Fruit fly (Drosophila melanogaster) whole organism, embryonic: ENCODE data around the gene CG5080.

Experiments used
- Blimp-1 ChIP-seq: fragments of 200-800 bp; sonication (Bioruptor generic); optimal IDR thresholded peaks from 3 replicates; lab custom pipeline; 2018; ENCODE audit warnings: missing biosample characterization, missing genetic modification characterization, mild to moderate bottlenecking, moderate library complexity, missing genetic modification reagents
- CG11247 ChIP-seq: fragments of 200-800 bp; sonication (Bioruptor generic); IDR thresholded peaks from 2 replicates; pipeline ENCODE4 v1.3.6; 2022; ENCODE audit warnings: missing biosample characterization, missing genetic modification characterization
- CG12104 ChIP-seq: fragments of 200-800 bp; sonication (Bioruptor generic); optimal IDR thresholded peaks from 3 replicates; lab custom pipeline; 2016; ENCODE audit warnings: missing biosample characterization, missing genetic modification characterization
- CG12155 ChIP-seq: fragments of 200-800 bp; sonication (Bioruptor generic); optimal IDR thresholded peaks from 3 replicates; lab custom pipeline; 2016; ENCODE audit warnings: missing biosample characterization, missing genetic modification characterization
- CG13624 ChIP-seq: fragments of 200-800 bp; sonication (Bioruptor generic); optimal IDR thresholded peaks from 2 replicates; lab custom pipeline; 2016; ENCODE audit warnings: missing biosample characterization, missing genetic modification characterization
- CG14667 ChIP-seq: fragments of 200-800 bp; sonication (Bioruptor generic); IDR thresholded peaks from 2 replicates; pipeline ENCODE4 v1.3.6; 2022; ENCODE audit warnings: missing biosample characterization, missing genetic modification characterization
- CG15514 ChIP-seq: fragments of 200-800 bp; sonication (Bioruptor generic); optimal IDR thresholded peaks from 3 replicates; lab custom pipeline; 2017; ENCODE audit warnings: missing biosample characterization, missing genetic modification characterization, mild to moderate bottlenecking, moderate library complexity, missing genetic modification reagents
- CG1792 ChIP-seq: fragments of 200-800 bp; sonication (Bioruptor generic); optimal IDR thresholded peaks from 2 replicates; lab custom pipeline; 2016; ENCODE audit warnings: missing biosample characterization, missing genetic modification characterization
- CG18011 ChIP-seq: fragments of 200-800 bp; sonication (Bioruptor generic); optimal IDR thresholded peaks from 2 replicates; lab custom pipeline; 2017; ENCODE audit warnings: missing biosample characterization, missing genetic modification characterization, mild to moderate bottlenecking, moderate library complexity, missing genotype
- CG1832 ChIP-seq: fragments of 200-800 bp; sonication (Bioruptor generic); optimal IDR thresholded peaks from 2 replicates; lab custom pipeline; 2017; ENCODE audit warnings: missing biosample characterization, mild to moderate bottlenecking, missing genetic modification characterization, inconsistent platforms
- CG2712 ChIP-seq: fragments of 200-800 bp; optimal IDR thresholded peaks from 3 replicates; lab custom pipeline; 2019; ENCODE audit warnings: missing biosample characterization, mild to moderate bottlenecking, missing genetic modification characterization, moderate library complexity
- CG2889 ChIP-seq: fragments of 200-800 bp; sonication (Bioruptor generic); IDR thresholded peaks from 3 replicates; pipeline ENCODE4 v1.3.6; 2022; ENCODE audit warnings: missing biosample characterization, missing genetic modification characterization
- CG30020 ChIP-seq: fragments of 200-800 bp; optimal IDR thresholded peaks from 2 replicates; lab custom pipeline; 2019; ENCODE audit warnings: missing biosample characterization, mild to moderate bottlenecking, missing genetic modification characterization, moderate library complexity
- CG32532 ChIP-seq: fragments of 200-800 bp; sonication (Bioruptor generic); IDR thresholded peaks from 2 replicates; pipeline ENCODE4 v1.3.6; 2022; ENCODE audit warnings: missing biosample characterization, missing genetic modification characterization
- CG32767 ChIP-seq: fragments of 200-800 bp; sonication (Bioruptor generic); IDR thresholded peaks from 2 replicates; pipeline ENCODE4 v1.3.6; 2022; ENCODE audit warnings: missing biosample characterization, missing genetic modification characterization
- CG3995 ChIP-seq: fragments of 200-800 bp; sonication (Bioruptor generic); optimal IDR thresholded peaks from 3 replicates; lab custom pipeline; 2016; ENCODE audit warnings: missing biosample characterization, missing genetic modification characterization
- CG43689 ChIP-seq: fragments of 200-800 bp; sonication (Bioruptor generic); IDR thresholded peaks from 2 replicates; pipeline ENCODE4 v1.3.6; 2022; ENCODE audit warnings: missing biosample characterization, missing genetic modification characterization
- CG5180 ChIP-seq: fragments of 200-800 bp; sonication (Bioruptor generic); optimal IDR thresholded peaks from 3 replicates; lab custom pipeline; 2017; ENCODE audit warnings: missing biosample characterization, missing genetic modification characterization, mild to moderate bottlenecking, moderate library complexity, missing genetic modification reagents
- CG6813 ChIP-seq: fragments of 200-800 bp; sonication (Bioruptor generic); optimal IDR thresholded peaks from 2 replicates; lab custom pipeline; 2017; ENCODE audit warnings: missing biosample characterization, missing genetic modification characterization, mild to moderate bottlenecking, moderate library complexity, missing genetic modification reagents
- CG7928 ChIP-seq: fragments of 200-800 bp; sonication (Bioruptor generic); optimal IDR thresholded peaks from 2 replicates; lab custom pipeline; 2017; ENCODE audit warnings: missing biosample characterization, mild to moderate bottlenecking, missing genetic modification characterization
- CG9215 ChIP-seq: fragments of 200-800 bp; sonication (Bioruptor generic); IDR thresholded peaks from 2 replicates; pipeline ENCODE4 v1.3.6; 2022; ENCODE audit warnings: missing biosample characterization, missing genetic modification characterization
- CkIIα-i1 ChIP-seq: fragments of 200-800 bp; sonication (Bioruptor generic); IDR thresholded peaks from 2 replicates; pipeline ENCODE4 v1.3.6; 2022; ENCODE audit warnings: missing biosample characterization, missing genetic modification characterization
- CrebB ChIP-seq: fragments of 200-800 bp; sonication (Bioruptor generic); optimal IDR thresholded peaks from 3 replicates; lab custom pipeline; 2018; ENCODE audit warnings: missing biosample characterization, mild to moderate bottlenecking, missing genetic modification characterization
- D19A ChIP-seq: fragments of 200-800 bp; optimal IDR thresholded peaks from 3 replicates; lab custom pipeline; 2019; ENCODE audit warnings: missing biosample characterization, mild to moderate bottlenecking, missing genetic modification characterization, moderate library complexity
- Dad ChIP-seq: fragments of 200-800 bp; sonication (Bioruptor generic); optimal IDR thresholded peaks from 3 replicates; lab custom pipeline; 2016; ENCODE audit warnings: missing biosample characterization, missing genetic modification characterization
- E2f2 ChIP-seq: fragments of 200-800 bp; sonication (Bioruptor generic); IDR thresholded peaks from 2 replicates; pipeline ENCODE4 v1.3.6; 2022; ENCODE audit warnings: missing biosample characterization, missing genetic modification characterization
- ERR ChIP-seq: fragments of 200-800 bp; sonication (Bioruptor generic); optimal IDR thresholded peaks from 2 replicates; lab custom pipeline; 2016; ENCODE audit warnings: missing biosample characterization, missing genetic modification characterization
- Hmr ChIP-seq: fragments of 200-800 bp; sonication (Bioruptor generic); optimal IDR thresholded peaks from 3 replicates; lab custom pipeline; 2017; ENCODE audit warnings: mild to moderate bottlenecking, missing biosample characterization, missing genetic modification reagents, missing genetic modification characterization
- Nf-YA ChIP-seq: fragments of 200-800 bp; sonication (Bioruptor generic); IDR thresholded peaks from 2 replicates; pipeline ENCODE4 v1.3.6; 2022; ENCODE audit warnings: missing biosample characterization, missing genetic modification characterization
- Ptx1 ChIP-seq: fragments of 200-800 bp; sonication (Bioruptor generic); IDR thresholded peaks from 2 replicates; pipeline ENCODE4 v1.3.6; 2022; ENCODE audit warnings: missing biosample characterization, missing genetic modification characterization
- Xbp1 ChIP-seq: fragments of 200-800 bp; sonication (Bioruptor generic); optimal IDR thresholded peaks from 3 replicates; lab custom pipeline; 2016; ENCODE audit warnings: missing biosample characterization, mild to moderate bottlenecking, missing genetic modification characterization
- ash1 ChIP-seq: fragments of 200-800 bp; sonication (Bioruptor generic); optimal IDR thresholded peaks from 2 replicates; lab custom pipeline; 2018; ENCODE audit warnings: missing biosample characterization, mild to moderate bottlenecking, missing genetic modification characterization
- da ChIP-seq: fragments of 200-800 bp; sonication (Bioruptor generic); optimal IDR thresholded peaks from 2 replicates; lab custom pipeline; 2016; ENCODE audit warnings: missing biosample characterization, missing genetic modification characterization
- dan ChIP-seq: fragments of 200-800 bp; sonication (Bioruptor generic); IDR thresholded peaks from 2 replicates; pipeline ENCODE4 v1.3.6; 2022; ENCODE audit warnings: missing biosample characterization, missing genetic modification characterization
- danr ChIP-seq: fragments of 200-800 bp; sonication (Bioruptor generic); IDR thresholded peaks from 2 replicates; pipeline ENCODE4 v1.3.6; 2022; ENCODE audit warnings: missing biosample characterization, missing genetic modification characterization
- ind ChIP-seq: fragments of 200-800 bp; sonication (Bioruptor generic); optimal IDR thresholded peaks from 3 replicates; lab custom pipeline; 2016; ENCODE audit warnings: missing biosample characterization, missing genetic modification characterization
- insv ChIP-seq, 2 experiments: fragments of 200-800 bp; sonication (Bioruptor generic); optimal IDR thresholded peaks; 3 replicates each; lab custom pipeline; 2016 to 2018; ENCODE audit warnings: missing biosample characterization in 2 of 2, missing genetic modification characterization in 2 of 2
- jigr1 ChIP-seq: fragments of 200-800 bp; sonication (Bioruptor generic); IDR thresholded peaks from 3 replicates; pipeline ENCODE4 v1.3.6; 2022; ENCODE audit warnings: missing biosample characterization, missing genetic modification characterization
- lola ChIP-seq, 3 experiments: fragments of >200 bp in 2 of 3; fragments of 200-800 bp in 1 of 3; sonication (Bioruptor generic) in 1 of 3; optimal IDR thresholded peaks; 2 replicates each; lab custom pipeline; 2017 to 2019; ENCODE audit warnings: missing biosample characterization in 3 of 3, missing genetic modification characterization in 3 of 3, mild to moderate bottlenecking in 1 of 3, moderate library complexity in 1 of 3
- mam ChIP-seq: fragments of 200-800 bp; sonication (Bioruptor generic); optimal IDR thresholded peaks from 3 replicates; lab custom pipeline; 2016; ENCODE audit warnings: missing biosample characterization, missing genetic modification characterization
- nau ChIP-seq: fragments of 200-800 bp; sonication (Bioruptor generic); optimal IDR thresholded peaks from 3 replicates; lab custom pipeline; 2017; ENCODE audit warnings: missing biosample characterization, mild to moderate bottlenecking, missing genetic modification characterization, missing genetic modification reagents
- nom ChIP-seq: fragments of 200-800 bp; sonication (Bioruptor generic); optimal IDR thresholded peaks from 2 replicates; lab custom pipeline; 2017; ENCODE audit warnings: missing biosample characterization, missing genetic modification characterization, mild to moderate bottlenecking, moderate library complexity, missing genetic modification reagents
- phol ChIP-seq: fragments of 200-800 bp; sonication (Bioruptor generic); optimal IDR thresholded peaks from 3 replicates; lab custom pipeline; 2018; ENCODE audit warnings: missing biosample characterization, mild to moderate bottlenecking, missing genetic modification characterization, moderate library complexity
- pum ChIP-seq: fragments of 200-800 bp; sonication (Bioruptor generic); optimal IDR thresholded peaks from 2 replicates; lab custom pipeline; 2016; ENCODE audit warnings: missing biosample characterization, missing genetic modification characterization
- sc ChIP-seq, 3 experiments: fragments of >200 bp in 2 of 3; fragments of 200-800 bp in 1 of 3; sonication (Bioruptor generic) in 1 of 3; optimal IDR thresholded peaks; 2 replicates in 2 of 3; 3 replicates in 1 of 3; lab custom pipeline; 2017; ENCODE audit warnings: mild to moderate bottlenecking in 1 of 3, missing biosample characterization in 1 of 3, missing genetic modification characterization in 1 of 3, missing genetic modification reagents in 1 of 3
- sens ChIP-seq: fragments of 200-800 bp; sonication (Bioruptor generic); peaks from one replicate; lab custom pipeline; 2016; ENCODE audit warnings: missing biosample characterization, missing genetic modification characterization
- sima ChIP-seq: fragments of 200-800 bp; sonication (Bioruptor generic); optimal IDR thresholded peaks from 2 replicates; lab custom pipeline; 2016; ENCODE audit warnings: missing biosample characterization, missing genetic modification characterization
- sr ChIP-seq: fragments of 200-800 bp; sonication (Bioruptor generic); IDR thresholded peaks from 3 replicates; pipeline ENCODE4 v1.3.6; 2022; ENCODE audit warnings: missing biosample characterization, missing genetic modification characterization
- trh ChIP-seq: fragments of 200-800 bp; sonication (Bioruptor generic); optimal IDR thresholded peaks from 2 replicates; lab custom pipeline; 2016; ENCODE audit warnings: missing biosample characterization, missing genetic modification characterization
- unpg ChIP-seq: fragments of 200-800 bp; sonication (Bioruptor generic); optimal IDR thresholded peaks from 3 replicates; lab custom pipeline; 2018; ENCODE audit warnings: missing biosample characterization, mild to moderate bottlenecking, missing genetic modification characterization, moderate library complexity

Gene CG5080

dm6 chr2L:1142730-1143281, 20.9 kb downstream of the CG5080 start, which contains the start of gene MFS3 (continued):
- TF ChIP-seq ERR (GFP tag; lab: Kevin White, UChicago), result no peak
- TF ChIP-seq trh, result no peak
- no peak for TF ChIP-seq CG12104 (GFP tag; lab: Kevin White, UChicago)
- TF ChIP-seq sc (optimal IDR thresholded peaks at IDR 0.05; lab: Kevin White, UChicago), result no peak
- TF ChIP-seq sc (GFP tag; optimal IDR thresholded peaks at IDR 0.05; lab: Kevin White, UChicago), result no peak
- peak; percentile 74 for TF ChIP-seq Hmr
- peak; percentile 37 for TF ChIP-seq nom (GFP tag; lab: Kevin White, UChicago)
- peak; percentile 12 for TF ChIP-seq Xbp1 (GFP tag; lab: Kevin White, UChicago)
- TF ChIP-seq CG7928 (GFP tag; lab: Kevin White, UChicago), result no peak
- no peak for TF ChIP-seq da (GFP tag; lab: Kevin White, UChicago)
- TF ChIP-seq CrebB (tag; lab: Kevin White, UChicago), result peak; percentile 33
- TF ChIP-seq CG13624, result peak; percentile 23
- no peak for TF ChIP-seq Blimp-1 (GFP tag; lab: Kevin White, UChicago)
- TF ChIP-seq CG11247 (GFP tag; lab: Robert Waterston, UW), result no peak
- TF ChIP-seq CG43689 (GFP tag; lab: Robert Waterston, UW), result no peak
- TF ChIP-seq E2f2 (GFP tag; lab: Robert Waterston, UW), result peak; percentile 76
- TF ChIP-seq Nf-YA (GFP tag; lab: Robert Waterston, UW), result no peak
- no peak for TF ChIP-seq phol
- TF ChIP-seq dan (GFP tag; lab: Robert Waterston, UW), result no peak
- TF ChIP-seq CG14667 (GFP tag; lab: Robert Waterston, UW), result no peak
- no peak for TF ChIP-seq CG30020 (tag; lab: Kevin White, UChicago)
- TF ChIP-seq D19A (tag; lab: Kevin White, UChicago), result peak; percentile 88
- no peak for TF ChIP-seq unpg
- TF ChIP-seq CG3995, result no peak
- no peak for TF ChIP-seq jigr1 (GFP tag; lab: Robert Waterston, UW)
- TF ChIP-seq sr (GFP tag; lab: Robert Waterston, UW), result peak; percentile 98
- TF ChIP-seq CG1832 (GFP tag; lab: Kevin White, UChicago), result no peak
- no peak for TF ChIP-seq ash1 (GFP tag; lab: Kevin White, UChicago)
- no peak for TF ChIP-seq mam (GFP tag; lab: Kevin White, UChicago)
- TF ChIP-seq nau (GFP tag; lab: Kevin White, UChicago), result no peak
- no peak for TF ChIP-seq insv (GFP tag; optimal IDR thresholded peaks at IDR 0.05; lab: Kevin White, UChicago)
- no peak for TF ChIP-seq CG18011 (GFP tag; lab: Kevin White, UChicago)
- TF ChIP-seq danr, result no peak
- no peak; the same call in 1 of the 2 replicates for TF ChIP-seq CG9215 (GFP tag; lab: Robert Waterston, UW)
- TF ChIP-seq CG12155 (GFP tag; lab: Kevin White, UChicago), result no peak
- TF ChIP-seq sima (GFP tag; lab: Kevin White, UChicago), result no peak
- peak; percentile 76 for TF ChIP-seq CG15514 (GFP tag; lab: Kevin White, UChicago)
- peak; percentile 57 for TF ChIP-seq sens (GFP tag; lab: Kevin White, UChicago)
- TF ChIP-seq CG1792 (GFP tag; lab: Kevin White, UChicago), result no peak
- TF ChIP-seq CG2712 (tag; lab: Kevin White, UChicago), result no peak
- no peak for TF ChIP-seq ind (GFP tag; lab: Kevin White, UChicago)
- no peak for TF ChIP-seq CG2889 (GFP tag; lab: Robert Waterston, UW)
- no peak for TF ChIP-seq Dad
- TF ChIP-seq CG6813 (GFP tag; lab: Kevin White, UChicago), result no peak
- TF ChIP-seq Ptx1 (GFP tag; lab: Robert Waterston, UW), result no peak
- TF ChIP-seq lola (GFP tag; optimal IDR thresholded peaks at IDR 0.05; lab: Kevin White, UChicago), result no peak
- TF ChIP-seq CG32532 (GFP tag; lab: Robert Waterston, UW), result peak; percentile 13; the same call in 1 of the 2 replicates
- no peak for TF ChIP-seq CG32767 (GFP tag; lab: Robert Waterston, UW)
- peak; percentile 3 for TF ChIP-seq CG5180 (GFP tag; lab: Kevin White, UChicago)
- TF ChIP-seq CkIIα-i1 (GFP tag; lab: Robert Waterston, UW), result no peak
- TF ChIP-seq pum (GFP tag; lab: Kevin White, UChicago), result no peak
